Worm (Caenorhabditis elegans) whole organism, L3 larva: ENCODE measurements around the gene oac-46.

ENCODE experiments used
- ZK546.5 ChIP-seq: sonication (generic microtip); optimal IDR thresholded peaks from 2 replicates; lab custom pipeline; 2017; ENCODE audit warnings: missing biosample characterization, missing genetic modification characterization
- egl-5 ChIP-seq: fragments of 150-350 bp; optimal IDR thresholded peaks from 2 replicates; lab custom pipeline; 2017; ENCODE audit warnings: missing biosample characterization, missing genetic modification reagents, missing genetic modification characterization, inconsistent platforms
- elt-3 ChIP-seq, 3 experiments: fragments of 150-350 bp in 1 of 3; sonication (generic microtip) in 2 of 3; optimal IDR thresholded peaks; 2 replicates in 2 of 3; 4 replicates in 1 of 3; lab custom pipeline; 2014 to 2017; ENCODE audit warnings: missing biosample characterization in 3 of 3, missing genetic modification characterization in 3 of 3
- fkh-10 ChIP-seq: sonication (generic microtip); optimal IDR thresholded peaks from 2 replicates; lab custom pipeline; 2017; ENCODE audit warnings: missing biosample characterization, missing genetic modification reagents, missing genetic modification characterization
- lin-15B ChIP-seq: fragments of 150-350 bp; optimal IDR thresholded peaks from 2 replicates; lab custom pipeline; 2014; ENCODE audit warnings: missing biosample characterization, missing genetic modification characterization

ce11 chrII:8845298-8845697 is 6.6 kb downstream of the oac-46 start, which contains the start of gene agxt-1:
- no peak for TF ChIP-seq ZK546.5 (tag; lab: Kevin White, UChicago)
- TF ChIP-seq elt-3 (tag; optimal IDR thresholded peaks at IDR 0.05; lab: Kevin White, UChicago): no peak
- no peak for TF ChIP-seq fkh-10 (GFP tag; lab: Kevin White, UChicago)
- no peak for TF ChIP-seq egl-5 (tag; lab: Kevin White, UChicago)
- TF ChIP-seq lin-15B: no peak
